Worm (Caenorhabditis elegans) whole organism, early embryonic: ENCODE measurements around the gene irld-66.

Source experiments
- B0310.2 ChIP-seq: sonication (generic microtip); optimal IDR thresholded peaks from 2 replicates; lab custom pipeline; 2016; ENCODE audit warnings: mild to moderate bottlenecking, missing genetic modification characterization, missing compliant biosample characterization
- F13C5.2 ChIP-seq: sonication (generic microtip); optimal IDR thresholded peaks from 2 replicates; lab custom pipeline; 2017; ENCODE audit warnings: mild to moderate bottlenecking, missing genetic modification characterization, inconsistent platforms, missing compliant biosample characterization
- ama-1 ChIP-seq: fragments of 150-350 bp; optimal IDR thresholded peaks from 2 replicates; lab custom pipeline; 2014
- flt-1 ChIP-seq: fragments of 200-800 bp; sonication (Bioruptor generic); IDR thresholded peaks from 2 replicates; pipeline ENCODE4 v1.3.6; 2022; ENCODE audit warnings: missing genetic modification characterization, missing compliant biosample characterization
- hmbx-1 ChIP-seq: sonication (generic microtip); optimal IDR thresholded peaks from 2 replicates; lab custom pipeline; 2016; ENCODE audit warnings: mild to moderate bottlenecking, missing genetic modification characterization, missing compliant biosample characterization
- hmg-4 ChIP-seq: fragments of 200-800 bp; sonication (Bioruptor generic); optimal IDR thresholded peaks from 2 replicates; lab custom pipeline; 2018; ENCODE audit warnings: mild to moderate bottlenecking, missing genetic modification characterization, missing compliant biosample characterization
- hnd-1 ChIP-seq: sonication (generic microtip); optimal IDR thresholded peaks from 2 replicates; lab custom pipeline; 2016; ENCODE audit warnings: missing genetic modification characterization, missing compliant biosample characterization
- scrt-1 ChIP-seq: fragments of 200-800 bp; sonication (Bioruptor generic); IDR thresholded peaks from 2 replicates; pipeline ENCODE4 v1.3.6; 2022; ENCODE audit warnings: missing genetic modification characterization, missing compliant biosample characterization
- sea-1 ChIP-seq: fragments of 200-800 bp; sonication (Bioruptor generic); conservative IDR thresholded peaks from 2 replicates; pipeline ENCODE4 v1.3.6; 2022; ENCODE audit warnings: missing genetic modification characterization, missing compliant biosample characterization

ce11 chrII:2888957-2889630 lies 51.6 kb downstream of the irld-66 start, which contains the start of gene pinn-1:
- TF ChIP-seq sea-1 (GFP tag; lab: Robert Waterston, UW) = no peak; the same call in 1 of the 2 replicates
- peak; percentile 61; the same call in 1 of the 2 replicates for TF ChIP-seq flt-1 (GFP tag; lab: Robert Waterston, UW)
- TF ChIP-seq ama-1 (lab: Kevin White, UChicago) = no peak
- TF ChIP-seq hmg-4 (GFP tag; lab: Kevin White, UChicago) = no peak
- TF ChIP-seq B0310.2 = no peak
- TF ChIP-seq hmbx-1 (tag; lab: Kevin White, UChicago) = no peak
- TF ChIP-seq F13C5.2 (tag; lab: Kevin White, UChicago) = peak; percentile 37
- peak; percentile 19 for TF ChIP-seq hnd-1 (tag; lab: Kevin White, UChicago)
- TF ChIP-seq scrt-1 = no peak
